Fruit fly (Drosophila melanogaster) whole organism: ENCODE measurements around the gene alpha-Est3.

Source experiments
- EcR ChIP-seq, 2 experiments: fragments of >200 bp; optimal IDR thresholded peaks; 2 replicates each; lab custom pipeline; 2017; ENCODE audit warnings: missing biosample characterization in 2 of 2, missing genetic modification characterization in 2 of 2, missing genetic modification reagents in 2 of 2
- psq ChIP-seq: fragments of >200 bp; optimal IDR thresholded peaks from 2 replicates; lab custom pipeline; 2017
- usp ChIP-seq: fragments of >200 bp; optimal IDR thresholded peaks from 2 replicates; lab custom pipeline; 2017; ENCODE audit warnings: missing biosample characterization, missing genetic modification characterization, mixed read lengths

DNA sequence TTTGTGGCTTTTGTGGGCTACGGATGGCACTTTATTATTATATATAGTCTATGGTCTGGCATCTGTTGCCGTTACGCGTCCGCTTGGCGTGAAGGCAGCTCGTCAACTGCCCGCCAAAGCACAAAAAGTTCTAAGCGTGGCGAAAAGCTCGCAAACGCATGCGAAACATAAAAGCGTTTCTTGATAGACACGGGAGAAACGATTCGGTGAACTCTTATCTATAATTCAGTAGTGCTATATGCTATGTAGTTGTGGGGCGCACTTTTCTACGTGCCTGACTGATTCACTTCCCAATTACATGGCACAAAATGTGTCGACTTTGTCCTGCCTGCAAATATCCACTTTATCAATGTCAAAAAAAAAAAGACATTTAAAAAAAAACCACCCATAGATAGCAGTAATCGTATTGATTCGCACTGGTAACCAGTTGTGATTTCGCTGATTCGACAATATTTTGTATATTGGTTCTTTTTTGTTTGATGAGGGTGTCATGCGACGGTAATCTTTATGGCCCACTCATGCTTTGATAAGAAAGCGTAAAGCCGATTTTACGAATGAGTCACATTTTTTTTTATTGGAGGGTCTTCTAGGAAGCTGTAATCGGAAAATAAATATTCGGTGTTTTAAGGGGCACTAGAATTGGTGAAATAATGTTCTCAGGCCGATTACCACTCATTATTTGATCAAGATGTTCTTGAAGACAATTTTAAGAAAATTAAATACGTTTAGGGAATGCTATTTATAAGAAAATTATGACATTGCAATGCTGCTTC is 36.3 kb downstream of the alpha-Est3 start, which contains the start of gene alpha-Est9:
- TF ChIP-seq usp (GFP tag; lab: Kevin White, UChicago), result no peak
- TF ChIP-seq psq (lab: Kevin White, UChicago), result no peak
- no peak for TF ChIP-seq EcR (GFP tag; optimal IDR thresholded peaks at IDR 0.05; lab: Kevin White, UChicago)
